Worm (Caenorhabditis elegans) whole organism, L1 larva: ENCODE data around the gene T10B5.8.

Source experiments
- C16A3.4 ChIP-seq: fragments of 150-350 bp; optimal IDR thresholded peaks from 2 replicates; lab custom pipeline; 2014; ENCODE audit warnings: missing biosample characterization, missing genetic modification characterization
- aly-2 ChIP-seq: fragments of 150-350 bp; optimal IDR thresholded peaks from 2 replicates; lab custom pipeline; 2014; ENCODE audit warnings: missing biosample characterization, missing genetic modification characterization
- ama-1 ChIP-seq: fragments of 150-350 bp; optimal IDR thresholded peaks from 2 replicates; lab custom pipeline; 2014
- blmp-1 ChIP-seq: fragments of 150-350 bp; optimal IDR thresholded peaks from 2 replicates; lab custom pipeline; 2014; ENCODE audit warnings: missing biosample characterization, missing genetic modification characterization
- ceh-63 ChIP-seq: fragments of 200-800 bp; sonication (Bioruptor generic); optimal IDR thresholded peaks from 2 replicates; lab custom pipeline; 2018; ENCODE audit warnings: mild to moderate bottlenecking, missing genetic modification characterization, missing compliant biosample characterization
- ceh-8 ChIP-seq: fragments of 200-800 bp; sonication (Bioruptor generic); optimal IDR thresholded peaks from 2 replicates; lab custom pipeline; 2018; ENCODE audit warnings: mild to moderate bottlenecking, missing genetic modification characterization, moderate library complexity, missing compliant biosample characterization
- ceh-82 ChIP-seq, 3 experiments: fragments of 150-350 bp in 1 of 3; sonication (generic microtip) in 2 of 3; optimal IDR thresholded peaks; 2 replicates each; lab custom pipeline; 2014 to 2017; ENCODE audit warnings: missing biosample characterization in 3 of 3, missing genetic modification characterization in 3 of 3
- ceh-88 ChIP-seq: fragments of 200-800 bp; sonication (Bioruptor generic); IDR thresholded peaks from 2 replicates; pipeline ENCODE4 v1.3.6; 2022; ENCODE audit warnings: missing genetic modification characterization, missing compliant biosample characterization
- dpl-1 ChIP-seq, 3 experiments: fragments of 150-350 bp in 2 of 3; sonication (generic microtip) in 1 of 3; optimal IDR thresholded peaks; 2 replicates each; lab custom pipeline; 2014 to 2017; ENCODE audit warnings: missing biosample characterization in 3 of 3, missing genetic modification characterization in 3 of 3, missing genetic modification reagents in 3 of 3
- efl-1 ChIP-seq, 4 experiments: fragments of 150-350 bp; optimal IDR thresholded peaks in 3 of 4; peaks in 1 of 4; 1 replicate in 1 of 4; 2 replicates in 3 of 4; lab custom pipeline; 2014; ENCODE audit warnings: missing biosample characterization in 2 of 4, missing genetic modification characterization in 2 of 4, missing genetic modification reagents in 2 of 4
- efl-3 ChIP-seq: fragments of 200-800 bp; sonication (Bioruptor generic); optimal IDR thresholded peaks from 2 replicates; lab custom pipeline; 2018; ENCODE audit warnings: mild to moderate bottlenecking, missing genetic modification characterization, missing compliant biosample characterization
- elt-2 ChIP-seq: sonication (generic microtip); optimal IDR thresholded peaks from 2 replicates; lab custom pipeline; 2016; ENCODE audit warnings: missing genetic modification characterization, mild to moderate bottlenecking, inconsistent platforms, missing compliant biosample characterization, missing genetic modification reagents
- ets-5 ChIP-seq: fragments of 200-800 bp; sonication (Bioruptor generic); IDR thresholded peaks from 2 replicates; pipeline ENCODE4 v1.3.6; 2022; ENCODE audit warnings: missing genetic modification characterization, missing compliant biosample characterization
- fkh-10 ChIP-seq: sonication (generic microtip); optimal IDR thresholded peaks from 2 replicates; lab custom pipeline; 2017; ENCODE audit warnings: missing biosample characterization, missing genetic modification reagents, missing genetic modification characterization
- fkh-4 ChIP-seq: sonication (generic microtip); optimal IDR thresholded peaks from 2 replicates; lab custom pipeline; 2016; ENCODE audit warnings: missing compliant biosample characterization, missing genetic modification characterization, borderline replicate concordance
- hlh-17 ChIP-seq: fragments of 200-800 bp; sonication (Bioruptor generic); optimal IDR thresholded peaks from 2 replicates; lab custom pipeline; 2018; ENCODE audit warnings: missing genetic modification characterization, mild to moderate bottlenecking, missing compliant biosample characterization, moderate library complexity, borderline replicate concordance
- hlh-4 ChIP-seq: sonication (generic microtip); optimal IDR thresholded peaks from 2 replicates; lab custom pipeline; 2016; ENCODE audit warnings: mild to moderate bottlenecking, missing genetic modification characterization, missing compliant biosample characterization
- isw-1 ChIP-seq: fragments of 200-800 bp; sonication (Bioruptor generic); IDR thresholded peaks from 2 replicates; pipeline ENCODE4 v1.3.6; 2022; ENCODE audit warnings: missing genetic modification characterization, missing compliant biosample characterization
- lir-3 ChIP-seq: sonication (generic microtip); optimal IDR thresholded peaks from 2 replicates; lab custom pipeline; 2016; ENCODE audit warnings: mild to moderate bottlenecking, missing genetic modification characterization, moderate library complexity, missing compliant biosample characterization; ENCODE audit not compliant: poor library complexity
- lsy-2 ChIP-seq, 2 experiments: fragments of 150-350 bp; optimal IDR thresholded peaks; 2 replicates each; lab custom pipeline; 2014; ENCODE audit warnings: missing biosample characterization in 2 of 2, missing genetic modification characterization in 2 of 2
- mab-9 ChIP-seq: fragments of 200-800 bp; sonication (Bioruptor generic); IDR thresholded peaks from 2 replicates; pipeline ENCODE4 v1.3.6; 2022; ENCODE audit warnings: missing genetic modification reagents, missing genetic modification characterization, missing compliant biosample characterization
- mdl-1 ChIP-seq, 2 experiments: fragments of 150-350 bp; optimal IDR thresholded peaks; 2 replicates each; lab custom pipeline; 2014 to 2017; ENCODE audit warnings: missing biosample characterization in 2 of 2, missing genetic modification characterization in 2 of 2, inconsistent platforms in 1 of 2
- nhr-11 ChIP-seq: fragments of 150-350 bp; optimal IDR thresholded peaks from 2 replicates; lab custom pipeline; 2014; ENCODE audit warnings: missing biosample characterization, missing genetic modification characterization
- nhr-12 ChIP-seq: sonication (generic microtip); optimal IDR thresholded peaks from 2 replicates; lab custom pipeline; 2017; ENCODE audit warnings: missing biosample characterization, missing genetic modification characterization
- nhr-237 ChIP-seq: fragments of 150-350 bp; optimal IDR thresholded peaks from 2 replicates; lab custom pipeline; 2014; ENCODE audit warnings: missing biosample characterization, missing genetic modification characterization
- nhr-28 ChIP-seq: fragments of 150-350 bp; optimal IDR thresholded peaks from 2 replicates; lab custom pipeline; 2014; ENCODE audit warnings: missing biosample characterization, missing genetic modification characterization
- nhr-71 ChIP-seq: sonication (generic microtip); optimal IDR thresholded peaks from 2 replicates; lab custom pipeline; 2016; ENCODE audit warnings: mild to moderate bottlenecking, missing genetic modification characterization, moderate library complexity, missing compliant biosample characterization
- nhr-85 ChIP-seq: sonication (generic microtip); peaks from one replicate; lab custom pipeline; 2016; ENCODE audit warnings: missing genetic modification characterization, inconsistent platforms, missing compliant biosample characterization
- pqm-1 ChIP-seq: sonication (generic microtip); optimal IDR thresholded peaks from 3 replicates; lab custom pipeline; 2017; ENCODE audit warnings: missing biosample characterization, missing genetic modification characterization
- snu-23 ChIP-seq: sonication (generic microtip); optimal IDR thresholded peaks from 2 replicates; lab custom pipeline; 2016; ENCODE audit warnings: missing genetic modification characterization, missing compliant biosample characterization
- sox-4 ChIP-seq: sonication (generic microtip); optimal IDR thresholded peaks from 2 replicates; lab custom pipeline; 2016; ENCODE audit warnings: missing genetic modification characterization, missing compliant biosample characterization
- sup-37 ChIP-seq: fragments of 200-800 bp; sonication (Bioruptor generic); optimal IDR thresholded peaks from 2 replicates; lab custom pipeline; 2018; ENCODE audit warnings: mild to moderate bottlenecking, missing genetic modification characterization, missing compliant biosample characterization
- tbx-2 ChIP-seq: sonication (generic microtip); optimal IDR thresholded peaks from 2 replicates; lab custom pipeline; 2016; ENCODE audit warnings: missing genetic modification characterization, missing compliant biosample characterization
- tlp-1 ChIP-seq: fragments of 150-350 bp; optimal IDR thresholded peaks from 2 replicates; lab custom pipeline; 2014; ENCODE audit warnings: missing biosample characterization, missing genetic modification characterization
- unc-30 ChIP-seq: sonication (generic microtip); optimal IDR thresholded peaks from 2 replicates; lab custom pipeline; 2017; ENCODE audit warnings: missing biosample characterization, missing genetic modification characterization
- unc-98 ChIP-seq: fragments of 200-800 bp; sonication (Bioruptor generic); IDR thresholded peaks from 2 replicates; pipeline ENCODE4 v1.3.6; 2022; ENCODE audit warnings: missing genetic modification characterization, missing compliant biosample characterization
- ztf-11 ChIP-seq, 2 experiments: sonication (generic microtip); optimal IDR thresholded peaks; 2 replicates each; lab custom pipeline; 2016 to 2017; ENCODE audit warnings: missing genetic modification characterization in 2 of 2, missing biosample characterization in 1 of 2, missing compliant biosample characterization in 1 of 2
- ztf-4 ChIP-seq: fragments of 150-350 bp; optimal IDR thresholded peaks from 2 replicates; lab custom pipeline; 2014; ENCODE audit warnings: missing biosample characterization, missing genetic modification characterization

The T10B5.8 gene

DNA sequence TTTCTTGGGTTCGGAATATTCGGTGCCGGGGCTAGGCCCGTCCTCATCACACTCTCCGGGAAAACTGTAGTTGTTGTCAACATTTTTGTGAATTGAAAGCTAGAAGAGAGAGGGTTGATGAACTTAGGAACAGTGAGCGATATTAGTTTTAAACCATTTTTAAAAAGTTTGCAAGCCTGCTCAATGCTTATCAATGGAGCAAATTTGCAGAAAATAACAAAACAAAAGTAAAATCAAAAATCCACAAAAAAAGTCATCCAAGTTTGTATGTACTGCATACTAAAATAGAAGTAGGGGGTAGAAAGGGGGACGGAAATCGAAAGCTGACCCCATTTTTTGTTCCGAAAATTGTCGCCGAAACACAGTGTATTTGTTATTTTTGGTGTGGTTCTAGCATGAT is 14.3 kb downstream of the T10B5.8 start, which contains the start of gene T10B5.10:
TSS of gene T10B5.10 (minus strand) at position 101 of the 400 bp plus-strand sequence.
- TF ChIP-seq blmp-1 (tag; lab: Kevin White, UChicago) (peak; percentile 70), hlh-17 (GFP tag; lab: Kevin White, UChicago) (no peak), ceh-82 (tag; optimal IDR thresholded peaks at IDR 0.05; lab: Kevin White, UChicago) (no peak), lsy-2 (tag; optimal IDR thresholded peaks at IDR 0.05; lab: Kevin White, UChicago) (no peak), efl-1 (optimal IDR thresholded peaks at IDR 0.05; lab: Kevin White, UChicago) (no peak), efl-1 (GFP tag; optimal IDR thresholded peaks at IDR 0.05 in 1 of 2; lab: Kevin White, UChicago) (peak in 1 of 2 experiments; percentile 51), unc-30 (no peak), hlh-4 (no peak)

DNA sequence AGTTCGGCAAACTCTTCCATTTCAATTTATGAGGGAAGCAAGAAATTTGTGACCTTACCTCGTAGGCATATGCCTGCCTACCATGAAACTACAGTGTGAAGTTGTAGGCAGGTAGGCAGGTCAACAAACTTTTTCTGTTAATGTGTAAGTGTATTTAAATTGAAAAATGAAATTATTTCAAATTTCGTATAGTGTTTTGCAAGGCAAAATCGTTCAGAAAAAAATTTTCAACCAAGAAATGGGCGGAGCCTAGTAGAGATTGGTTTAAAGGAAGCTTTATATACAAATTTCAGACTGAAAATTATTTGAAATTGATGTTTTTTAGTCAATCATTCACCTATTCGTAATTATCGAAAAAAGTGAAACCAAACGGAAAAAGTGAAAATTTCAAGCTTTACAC is 16.0 kb downstream of the T10B5.8 start:
- no peak for TF ChIP-seq nhr-237 (tag; lab: Kevin White, UChicago)
- TF ChIP-seq efl-1 (optimal IDR thresholded peaks at IDR 0.05; lab: Kevin White, UChicago) = no peak
- peak in 1 of 2 experiments; percentile 52 for TF ChIP-seq efl-1 (GFP tag; optimal IDR thresholded peaks at IDR 0.05 in 1 of 2; lab: Kevin White, UChicago)

DNA sequence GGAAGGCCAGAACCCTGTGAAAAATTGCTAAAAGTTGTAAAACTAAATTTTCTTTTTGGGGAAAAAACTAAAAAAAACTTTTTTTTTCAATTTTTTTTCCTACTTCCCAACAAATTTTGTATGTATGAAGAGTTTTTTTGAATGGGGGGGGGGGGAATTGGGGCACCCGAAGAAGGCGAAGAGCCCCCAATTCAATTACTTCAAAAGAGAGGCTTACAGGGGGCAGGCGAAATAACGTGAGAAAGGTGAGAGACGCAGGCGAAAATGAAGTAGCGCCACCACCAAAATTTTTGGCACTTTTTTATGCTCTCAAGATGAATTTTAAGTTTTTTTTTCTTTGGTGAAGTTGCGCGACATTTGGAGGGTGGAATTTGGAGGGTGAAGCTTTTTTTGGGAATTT is 21.1 kb downstream of the T10B5.8 start:
- TF ChIP-seq efl-1 (optimal IDR thresholded peaks at IDR 0.05; lab: Kevin White, UChicago) (no peak), efl-1 (GFP tag; optimal IDR thresholded peaks at IDR 0.05 in 1 of 2; lab: Kevin White, UChicago) (peak in 1 of 2 experiments; percentile 10), snu-23 (GFP tag; lab: Kevin White, UChicago) (no peak)

DNA sequence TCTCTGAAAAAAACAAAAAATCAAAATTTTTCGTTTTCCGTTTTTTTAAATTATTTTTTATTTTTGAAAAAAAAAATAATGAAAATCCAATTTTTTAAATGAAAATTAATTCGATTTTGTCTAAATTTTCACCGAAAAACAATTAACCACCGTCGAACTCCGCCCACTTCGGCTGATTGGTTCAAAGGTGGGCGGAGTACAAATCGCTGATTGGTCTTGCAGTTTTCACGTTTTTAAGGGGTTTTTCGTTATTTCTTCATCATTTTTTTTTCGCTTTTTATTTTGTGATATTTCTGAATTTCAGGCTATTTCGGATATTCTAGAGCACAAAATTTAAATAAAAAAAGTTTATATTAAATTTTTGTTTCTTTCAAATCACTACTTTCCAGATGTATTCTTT is 23.2 kb downstream of the T10B5.8 start:
- TF ChIP-seq C16A3.4 = no peak
- no peak for TF ChIP-seq ceh-8 (GFP tag; lab: Kevin White, UChicago)
- TF ChIP-seq sup-37 (GFP tag; lab: Kevin White, UChicago) = no peak
- TF ChIP-seq isw-1 (GFP tag; lab: Robert Waterston, UW) = no peak
- TF ChIP-seq lsy-2 (tag; optimal IDR thresholded peaks at IDR 0.05; lab: Kevin White, UChicago) = no peak
- TF ChIP-seq mab-9 (GFP tag; lab: Robert Waterston, UW) = no peak
- TF ChIP-seq, all 84 proteins: peak for 0

DNA sequence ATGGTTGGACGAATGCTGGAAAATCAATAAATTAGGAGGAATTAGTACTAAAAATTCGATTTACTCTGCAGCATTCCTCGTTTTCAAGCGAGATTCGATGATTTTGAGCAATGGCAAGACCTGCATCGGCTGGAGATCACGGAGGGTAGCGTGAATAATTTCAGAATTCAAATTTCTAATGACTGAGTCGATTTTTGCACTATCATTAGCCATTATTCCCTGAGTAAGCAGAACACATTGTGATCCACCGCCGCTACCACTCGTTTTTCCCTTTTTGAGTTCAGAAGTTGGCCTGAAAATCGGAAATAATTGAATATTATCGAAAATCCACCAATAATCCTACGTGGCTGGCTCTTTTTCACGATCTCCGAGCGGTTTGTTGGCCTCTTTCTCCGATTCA is 26.2 kb downstream of the T10B5.8 start:
- TF ChIP-seq pqm-1 (tag; lab: Kevin White, UChicago) (no peak), efl-1 (optimal IDR thresholded peaks at IDR 0.05; lab: Kevin White, UChicago) (no peak), efl-1 (GFP tag; optimal IDR thresholded peaks at IDR 0.05 in 1 of 2; lab: Kevin White, UChicago) (peak in 1 of 2 experiments; percentile 71)

DNA sequence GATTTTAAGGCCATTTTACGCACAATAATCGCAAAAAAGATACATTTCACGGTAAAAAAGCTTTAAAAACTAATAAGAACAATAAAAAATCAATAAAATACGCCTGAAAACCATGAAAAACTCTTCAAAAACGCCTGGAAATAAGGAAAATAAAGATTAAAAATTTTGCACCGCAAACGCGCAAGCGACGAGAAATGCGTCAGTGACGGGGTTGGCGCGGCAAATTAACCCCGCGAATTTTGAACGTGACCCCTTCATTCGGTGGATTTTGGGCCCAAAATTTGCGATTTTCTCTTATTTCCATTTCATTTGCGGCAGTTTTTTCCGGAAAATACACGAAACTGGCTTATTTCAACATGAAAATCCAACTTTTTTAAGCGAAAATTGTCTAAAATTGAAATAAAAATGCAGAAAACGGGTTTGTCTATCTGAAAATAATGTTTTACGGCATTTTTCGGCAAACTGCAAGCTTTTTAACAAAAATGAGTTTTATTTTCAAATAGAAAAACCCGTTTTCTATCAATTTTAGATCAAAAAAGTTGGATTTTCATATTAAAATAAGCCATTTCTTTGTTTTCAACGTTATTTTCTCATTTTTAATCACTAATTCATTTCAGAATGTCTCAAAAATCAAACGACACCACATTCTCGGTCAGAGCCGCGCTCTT is 26.9 kb downstream of the T10B5.8 start, which contains the start of gene knl-3:
TSS of gene knl-3 (plus strand) at position 618 of the 668 bp plus-strand sequence.
- TF ChIP-seq tbx-2 (tag; lab: Kevin White, UChicago) = peak; percentile 90
- no peak for TF ChIP-seq ets-5 (GFP tag; lab: Robert Waterston, UW)
- TF ChIP-seq nhr-85 (tag; lab: Kevin White, UChicago) = peak; percentile 92
- TF ChIP-seq ztf-11 (tag; optimal IDR thresholded peaks at IDR 0.05; lab: Kevin White, UChicago) = peak in 1 of 2 experiments; percentile 70
- TF ChIP-seq nhr-237 (tag; lab: Kevin White, UChicago) = peak; percentile 42
- no peak for TF ChIP-seq nhr-28
- no peak for TF ChIP-seq pqm-1 (tag; lab: Kevin White, UChicago)
- TF ChIP-seq ceh-8 (GFP tag; lab: Kevin White, UChicago) = peak; percentile 81
- no peak for TF ChIP-seq ama-1
- TF ChIP-seq fkh-4 (tag; lab: Kevin White, UChicago) = peak; percentile 40
- TF ChIP-seq unc-98 (GFP tag; lab: Robert Waterston, UW) = peak; percentile 38; the same call in 1 of the 2 replicates
- peak; percentile 73 for TF ChIP-seq nhr-11 (tag; lab: Kevin White, UChicago)
- TF ChIP-seq aly-2 = peak; percentile 81
- no peak for TF ChIP-seq hlh-17 (GFP tag; lab: Kevin White, UChicago)
- TF ChIP-seq nhr-71 (tag; lab: Kevin White, UChicago) = peak; percentile 92
- peak in 1 of 2 experiments; percentile 84 for TF ChIP-seq mdl-1 (tag; optimal IDR thresholded peaks at IDR 0.05; lab: Kevin White, UChicago)
- TF ChIP-seq elt-2 = peak; percentile 58
- peak; percentile 93 for TF ChIP-seq snu-23 (GFP tag; lab: Kevin White, UChicago)
- TF ChIP-seq lir-3 (tag; lab: Kevin White, UChicago) = no peak
- no peak for TF ChIP-seq tlp-1 (tag; lab: Kevin White, UChicago)
- TF ChIP-seq ztf-4 (tag; lab: Kevin White, UChicago) = peak; percentile 54
- no peak for TF ChIP-seq efl-3 (GFP tag; lab: Kevin White, UChicago)
- TF ChIP-seq lsy-2 (tag; optimal IDR thresholded peaks at IDR 0.05; lab: Kevin White, UChicago) = peak; percentile 91
- peak; percentile 85 for TF ChIP-seq C16A3.4
- TF ChIP-seq sox-4 (tag; lab: Kevin White, UChicago) = peak; percentile 60
- TF ChIP-seq ceh-63 (GFP tag; lab: Kevin White, UChicago) = no peak
- TF ChIP-seq nhr-12 = no peak
- peak; percentile 97 to 98 (median 98) for TF ChIP-seq dpl-1 (GFP tag; optimal IDR thresholded peaks at IDR 0.05; lab: Kevin White, UChicago)
- peak; percentile 61 for TF ChIP-seq fkh-10 (GFP tag; lab: Kevin White, UChicago)
- TF ChIP-seq ceh-88 = peak; percentile 52
- TF ChIP-seq sup-37 (GFP tag; lab: Kevin White, UChicago) = peak; percentile 54
